Fruit fly (Drosophila melanogaster) whole organism, embryonic: ENCODE data around the gene CG46307.

Experiments used
- CG14050 ChIP-seq: fragments of 200-800 bp; sonication (Bioruptor generic); IDR thresholded peaks from 3 replicates; pipeline ENCODE4 v1.3.6; 2022; ENCODE audit warnings: missing biosample characterization, missing genetic modification characterization
- CG17829 ChIP-seq: fragments of 200-800 bp; optimal IDR thresholded peaks from 2 replicates; lab custom pipeline; 2019; ENCODE audit warnings: missing biosample characterization, mild to moderate bottlenecking, missing genetic modification characterization, moderate library complexity
- CG30403 ChIP-seq: fragments of 200-800 bp; sonication (Bioruptor generic); optimal IDR thresholded peaks from 3 replicates; lab custom pipeline; 2016; ENCODE audit warnings: missing biosample characterization, missing genetic modification characterization
- CG3847 ChIP-seq: fragments of 200-800 bp; sonication (Bioruptor generic); IDR thresholded peaks from 2 replicates; pipeline ENCODE4 v1.3.6; 2022; ENCODE audit warnings: missing biosample characterization, missing genetic modification characterization
- CG4424 ChIP-seq: fragments of 200-800 bp; sonication (Bioruptor generic); optimal IDR thresholded peaks from 3 replicates; lab custom pipeline; 2016; ENCODE audit warnings: missing biosample characterization, missing genetic modification characterization
- CG9437 ChIP-seq: fragments of 200-800 bp; sonication (Bioruptor generic); optimal IDR thresholded peaks from 2 replicates; lab custom pipeline; 2018; ENCODE audit warnings: missing biosample characterization, mild to moderate bottlenecking, missing genetic modification characterization
- E2f1 ChIP-seq: fragments of 200-800 bp; sonication (Bioruptor generic); IDR thresholded peaks from 2 replicates; pipeline ENCODE4 v1.3.6; 2022; ENCODE audit warnings: missing biosample characterization, missing genetic modification characterization
- Sin3A ChIP-seq: fragments of >200 bp; optimal IDR thresholded peaks from 2 replicates; lab custom pipeline; 2018
- Xrp1 ChIP-seq: fragments of 200-800 bp; sonication (Bioruptor generic); IDR thresholded peaks from 2 replicates; pipeline ENCODE4 v1.3.6; 2022; ENCODE audit warnings: missing biosample characterization, missing genetic modification characterization
- chinmo ChIP-seq: fragments of 200-800 bp; sonication (Bioruptor generic); IDR thresholded peaks from 4 replicates; pipeline ENCODE4 v1.3.6; 2022; ENCODE audit warnings: missing biosample characterization, missing genetic modification characterization; ENCODE audit not compliant: partially characterized antibody
- grau ChIP-seq: fragments of 200-800 bp; optimal IDR thresholded peaks from 3 replicates; lab custom pipeline; 2019; ENCODE audit warnings: missing biosample characterization, mild to moderate bottlenecking, missing genetic modification characterization, moderate library complexity
- hkb ChIP-seq, 2 experiments: fragments of 200-800 bp in 1 of 2; fragments of >200 bp in 1 of 2; sonication (Bioruptor generic) in 1 of 2; IDR thresholded peaks in 1 of 2; optimal IDR thresholded peaks in 1 of 2; 2 replicates each; pipeline versions ENCODE4 v1.3.6 to Lab custom; 2017 to 2022; ENCODE audit warnings: missing biosample characterization in 1 of 2, missing genetic modification characterization in 1 of 2
- knrl ChIP-seq: fragments of 200-800 bp; sonication (Bioruptor generic); IDR thresholded peaks from 3 replicates; pipeline ENCODE4 v1.3.6; 2022; ENCODE audit warnings: missing biosample characterization, missing genetic modification characterization; ENCODE audit not compliant: partially characterized antibody
- odd ChIP-seq: fragments of 200-800 bp; sonication (Bioruptor generic); optimal IDR thresholded peaks from 2 replicates; lab custom pipeline; 2017; ENCODE audit warnings: missing biosample characterization, mild to moderate bottlenecking, missing genetic modification characterization
- onecut ChIP-seq: fragments of 200-800 bp; sonication (Bioruptor generic); IDR thresholded peaks from 2 replicates; pipeline ENCODE4 v1.3.6; 2022; ENCODE audit warnings: missing biosample characterization, missing genetic modification characterization
- tup ChIP-seq: fragments of 200-800 bp; sonication (Bioruptor generic); optimal IDR thresholded peaks from 2 replicates; lab custom pipeline; 2016; ENCODE audit warnings: missing biosample characterization, mild to moderate bottlenecking, missing genetic modification characterization, moderate library complexity
- zen ChIP-seq: fragments of 200-800 bp; sonication (Bioruptor generic); optimal IDR thresholded peaks from 3 replicates; lab custom pipeline; 2018; ENCODE audit warnings: missing biosample characterization, mild to moderate bottlenecking, missing genetic modification characterization, moderate library complexity

CG46307 gene

DNA sequence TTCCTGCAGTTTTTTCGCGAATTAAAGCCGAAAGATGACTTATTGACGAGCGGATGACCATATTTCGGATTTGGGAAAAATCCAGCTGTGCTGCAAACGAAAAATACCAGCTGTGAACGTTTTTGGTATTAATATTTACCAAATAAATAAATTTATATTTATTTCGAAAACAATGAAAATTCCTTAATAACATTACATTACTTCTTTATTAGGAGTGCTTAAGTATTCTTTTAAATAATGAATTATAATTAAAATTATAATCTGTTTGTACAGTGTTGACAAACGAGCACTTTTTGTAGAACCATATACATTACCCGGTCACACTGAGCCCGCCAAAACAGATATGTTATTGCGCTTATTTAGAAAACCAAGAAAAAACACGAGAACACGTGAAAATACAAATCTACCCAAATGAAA, 75.3 kb downstream of the CG46307 start, which contains the start of the genes bur and Mcm10 (continued):
- TF ChIP-seq CG4424 (GFP tag; lab: Kevin White, UChicago) = peak; percentile 6
- TF ChIP-seq CG17829 (tag; lab: Kevin White, UChicago) = peak; percentile 46
- no peak for TF ChIP-seq Xrp1 (GFP tag; lab: Robert Waterston, UW)
- no peak for TF ChIP-seq onecut (GFP tag; lab: Robert Waterston, UW)
- TF ChIP-seq knrl = 0 out of 3 replicates have a peak, but pooled peaks have one; percentile 15
- peak; percentile 18 for TF ChIP-seq Sin3A
- no peak for TF ChIP-seq grau (tag; lab: Kevin White, UChicago)
- TF ChIP-seq zen (tag; lab: Kevin White, UChicago) = peak; percentile 53
- no peak for TF ChIP-seq CG14050 (GFP tag; lab: Robert Waterston, UW)
- no peak for TF ChIP-seq tup (GFP tag; lab: Kevin White, UChicago)
- peak; percentile 41; the same call in 1 of the 2 replicates for TF ChIP-seq E2f1 (GFP tag; lab: Robert Waterston, UW)
- TF ChIP-seq hkb (optimal IDR thresholded peaks at IDR 0.05; lab: Kevin White, UChicago) = peak; percentile 40
- TF ChIP-seq hkb (GFP tag; IDR thresholded peaks at IDR 0.05; lab: Robert Waterston, UW) = no peak
- no peak for TF ChIP-seq CG3847 (GFP tag; lab: Robert Waterston, UW)
- peak; percentile 25 for TF ChIP-seq CG30403 (GFP tag; lab: Kevin White, UChicago)
- TF ChIP-seq CG9437 (GFP tag; lab: Kevin White, UChicago) = no peak
- TF ChIP-seq chinmo = 0 out of 4 replicates have a peak, but pooled peaks have one; percentile 7
- no peak for TF ChIP-seq odd (GFP tag; lab: Kevin White, UChicago)
